Fruit fly (Drosophila melanogaster) whole organism, prepupa: ENCODE measurements around the gene CG12091.

Experiments
- CG10631 ChIP-seq: fragments of 200-800 bp; sonication (Bioruptor generic); optimal IDR thresholded peaks from 2 replicates; lab custom pipeline; 2016; ENCODE audit warnings: missing biosample characterization, missing genetic modification characterization
- CG10669 ChIP-seq: fragments of 200-800 bp; sonication (Bioruptor generic); optimal IDR thresholded peaks from 3 replicates; lab custom pipeline; 2018; ENCODE audit warnings: missing biosample characterization, mild to moderate bottlenecking, missing genetic modification characterization, moderate library complexity
- CG11294 ChIP-seq: fragments of 200-800 bp; sonication (Bioruptor generic); IDR thresholded peaks from 2 replicates; pipeline ENCODE4 v1.3.6; 2022; ENCODE audit warnings: missing biosample characterization, missing genetic modification characterization
- CG11762 ChIP-seq: fragments of 200-800 bp; sonication (Bioruptor generic); optimal IDR thresholded peaks from 3 replicates; lab custom pipeline; 2016; ENCODE audit warnings: missing biosample characterization, missing genetic modification characterization; ENCODE audit not compliant: insufficient read depth
- CG15336 ChIP-seq: fragments of 200-800 bp; sonication (Bioruptor generic); IDR thresholded peaks from 2 replicates; pipeline ENCODE4 v1.3.6; 2022; ENCODE audit warnings: missing biosample characterization, missing genetic modification characterization
- CG1621 ChIP-seq: fragments of 200-800 bp; sonication (Bioruptor generic); optimal IDR thresholded peaks from 3 replicates; lab custom pipeline; 2018; ENCODE audit warnings: missing biosample characterization, mild to moderate bottlenecking, missing genetic modification characterization
- CG16779 ChIP-seq: fragments of 200-800 bp; sonication (Bioruptor generic); optimal IDR thresholded peaks from 3 replicates; lab custom pipeline; 2017; ENCODE audit warnings: missing biosample characterization, mild to moderate bottlenecking, missing genetic modification characterization
- CG31627 ChIP-seq: fragments of 200-800 bp; sonication (Bioruptor generic); optimal IDR thresholded peaks from 3 replicates; lab custom pipeline; 2016; ENCODE audit warnings: missing biosample characterization, missing genetic modification characterization
- CG32006 ChIP-seq: fragments of 200-800 bp; sonication (Bioruptor generic); optimal IDR thresholded peaks from 3 replicates; lab custom pipeline; 2017; ENCODE audit warnings: missing biosample characterization, mild to moderate bottlenecking, missing genetic modification characterization
- CG34406 ChIP-seq: fragments of 200-800 bp; sonication (Bioruptor generic); optimal IDR thresholded peaks from 3 replicates; lab custom pipeline; 2016; ENCODE audit warnings: missing biosample characterization, missing genetic modification characterization
- CG3919 ChIP-seq: fragments of 200-800 bp; sonication (Bioruptor generic); optimal IDR thresholded peaks from 3 replicates; lab custom pipeline; 2016; ENCODE audit warnings: missing biosample characterization, missing genetic modification characterization
- CG4318 ChIP-seq: fragments of 200-800 bp; sonication (Bioruptor generic); optimal IDR thresholded peaks from 3 replicates; lab custom pipeline; 2017; ENCODE audit warnings: missing biosample characterization, mild to moderate bottlenecking, missing genetic modification characterization
- CG6163 ChIP-seq: fragments of 200-800 bp; sonication (Bioruptor generic); IDR thresholded peaks from 3 replicates; pipeline ENCODE4 v1.3.6; 2022; ENCODE audit warnings: missing biosample characterization, missing genetic modification characterization
- CG6276 ChIP-seq: fragments of 200-800 bp; sonication (Bioruptor generic); optimal IDR thresholded peaks from 2 replicates; lab custom pipeline; 2017; ENCODE audit warnings: missing biosample characterization, mild to moderate bottlenecking, missing genetic modification characterization
- CG6854 ChIP-seq: fragments of 200-800 bp; sonication (Bioruptor generic); optimal IDR thresholded peaks from 2 replicates; lab custom pipeline; 2017; ENCODE audit warnings: missing biosample characterization, mild to moderate bottlenecking, missing genetic modification characterization
- CG7368 ChIP-seq: fragments of 200-800 bp; sonication (Bioruptor generic); optimal IDR thresholded peaks from 3 replicates; lab custom pipeline; 2016; ENCODE audit warnings: missing biosample characterization, missing genetic modification characterization
- CG8119 ChIP-seq: fragments of 200-800 bp; sonication (Bioruptor generic); IDR thresholded peaks from 3 replicates; pipeline ENCODE4 v1.3.6; 2022; ENCODE audit warnings: missing biosample characterization, missing genetic modification characterization
- CG8319 ChIP-seq: fragments of 200-800 bp; sonication (Bioruptor generic); optimal IDR thresholded peaks from 3 replicates; lab custom pipeline; 2016; ENCODE audit warnings: missing biosample characterization, missing genetic modification characterization
- CG8632 ChIP-seq: fragments of 200-800 bp; sonication (Bioruptor generic); optimal IDR thresholded peaks from 3 replicates; lab custom pipeline; 2016; ENCODE audit warnings: missing biosample characterization, missing genetic modification characterization
- CG9139 ChIP-seq: fragments of 200-800 bp; sonication (Bioruptor generic); optimal IDR thresholded peaks from 3 replicates; lab custom pipeline; 2017; ENCODE audit warnings: missing biosample characterization, mild to moderate bottlenecking, missing genetic modification characterization
- Eip75B ChIP-seq: fragments of 200-800 bp; sonication (Bioruptor generic); optimal IDR thresholded peaks from 3 replicates; lab custom pipeline; 2016; ENCODE audit warnings: missing biosample characterization, missing genetic modification characterization
- Eip78C ChIP-seq: fragments of 200-800 bp; sonication (Bioruptor generic); peaks from one replicate; lab custom pipeline; 2016; ENCODE audit warnings: missing biosample characterization, missing genetic modification characterization
- Ets21C ChIP-seq: fragments of 200-800 bp; sonication (Bioruptor generic); optimal IDR thresholded peaks from 3 replicates; lab custom pipeline; 2016; ENCODE audit warnings: missing biosample characterization, missing genetic modification characterization
- Gug ChIP-seq: fragments of 200-800 bp; sonication (Bioruptor generic); IDR thresholded peaks from 2 replicates; pipeline ENCODE4 v1.3.6; 2022; ENCODE audit warnings: missing biosample characterization, missing genetic modification characterization
- Hr38 ChIP-seq: sonication (Bioruptor generic); optimal IDR thresholded peaks from 2 replicates; lab custom pipeline; 2016; ENCODE audit warnings: missing biosample characterization, missing genetic modification characterization
- Lpt ChIP-seq: fragments of 200-800 bp; sonication (Bioruptor generic); optimal IDR thresholded peaks from 3 replicates; lab custom pipeline; 2016; ENCODE audit warnings: missing biosample characterization, missing genetic modification characterization
- Met ChIP-seq: fragments of 200-800 bp; sonication (Bioruptor generic); optimal IDR thresholded peaks from 3 replicates; lab custom pipeline; 2016; ENCODE audit warnings: missing biosample characterization, missing genetic modification characterization
- Smox ChIP-seq: fragments of 200-800 bp; sonication (Bioruptor generic); optimal IDR thresholded peaks from 3 replicates; lab custom pipeline; 2016; ENCODE audit warnings: missing biosample characterization, missing genetic modification characterization
- Sox14 ChIP-seq: fragments of 200-800 bp; sonication (Bioruptor generic); optimal IDR thresholded peaks from 3 replicates; lab custom pipeline; 2016; ENCODE audit warnings: missing biosample characterization, missing genetic modification characterization
- cyc ChIP-seq: fragments of 200-800 bp; sonication (Bioruptor generic); optimal IDR thresholded peaks from 3 replicates; lab custom pipeline; 2016; ENCODE audit warnings: missing biosample characterization, missing genetic modification characterization
- dac ChIP-seq: fragments of 200-800 bp; sonication (Bioruptor generic); optimal IDR thresholded peaks from 2 replicates; lab custom pipeline; 2017; ENCODE audit warnings: missing biosample characterization, mild to moderate bottlenecking, missing genetic modification characterization
- dsx ChIP-seq: fragments of 200-800 bp; optimal IDR thresholded peaks from 3 replicates; lab custom pipeline; 2019; ENCODE audit warnings: missing biosample characterization, mild to moderate bottlenecking, missing genetic modification characterization, moderate library complexity; ENCODE audit not compliant: poor library complexity, severe bottlenecking
- eg ChIP-seq: fragments of 200-800 bp; sonication (Bioruptor generic); IDR thresholded peaks from 3 replicates; pipeline ENCODE4 v1.3.6; 2022; ENCODE audit warnings: missing biosample characterization, missing genetic modification characterization
- esn ChIP-seq: fragments of 200-800 bp; sonication (Bioruptor generic); optimal IDR thresholded peaks from 2 replicates; lab custom pipeline; 2016; ENCODE audit warnings: missing biosample characterization, mild to moderate bottlenecking, missing genetic modification characterization, moderate library complexity
- fd59A ChIP-seq: fragments of 200-800 bp; sonication (Bioruptor generic); optimal IDR thresholded peaks from 2 replicates; lab custom pipeline; 2017; ENCODE audit warnings: missing biosample characterization, mild to moderate bottlenecking, missing genetic modification characterization, missing genetic modification reagents
- fd85E ChIP-seq: fragments of 200-800 bp; sonication (Bioruptor generic); optimal IDR thresholded peaks from 3 replicates; lab custom pipeline; 2016; ENCODE audit warnings: missing biosample characterization, missing genetic modification characterization
- fkh ChIP-seq: fragments of 200-800 bp; sonication (Bioruptor generic); optimal IDR thresholded peaks from 3 replicates; lab custom pipeline; 2017; ENCODE audit warnings: missing biosample characterization, mild to moderate bottlenecking, missing genetic modification characterization, moderate library complexity
- lz ChIP-seq: fragments of 200-800 bp; sonication (Bioruptor generic); optimal IDR thresholded peaks from 3 replicates; lab custom pipeline; 2016; ENCODE audit warnings: missing biosample characterization, missing genetic modification characterization
- net ChIP-seq: fragments of 200-800 bp; sonication (Bioruptor generic); optimal IDR thresholded peaks from 3 replicates; lab custom pipeline; 2016; ENCODE audit warnings: missing biosample characterization, missing genetic modification characterization
- pdm3 ChIP-seq: fragments of 200-800 bp; sonication (Bioruptor generic); optimal IDR thresholded peaks from 3 replicates; lab custom pipeline; 2016; ENCODE audit warnings: missing biosample characterization, missing genetic modification characterization
- salr ChIP-seq, 2 experiments: fragments of 200-800 bp; sonication (Bioruptor generic); optimal IDR thresholded peaks; 3 replicates each; lab custom pipeline; 2016 to 2018; ENCODE audit warnings: missing biosample characterization in 2 of 2, missing genetic modification characterization in 2 of 2, mild to moderate bottlenecking in 1 of 2
- spab ChIP-seq: fragments of 200-800 bp; sonication (Bioruptor generic); optimal IDR thresholded peaks from 2 replicates; lab custom pipeline; 2017; ENCODE audit warnings: missing biosample characterization, mild to moderate bottlenecking, missing genetic modification characterization, missing genetic modification reagents
- ss ChIP-seq, 2 experiments: fragments of 200-800 bp; sonication (Bioruptor generic); optimal IDR thresholded peaks; 2 replicates in 1 of 2; 3 replicates in 1 of 2; lab custom pipeline; 2017 to 2018; ENCODE audit warnings: mild to moderate bottlenecking in 2 of 2, missing biosample characterization in 2 of 2, missing genetic modification characterization in 2 of 2, moderate library complexity in 1 of 2
- svp ChIP-seq: fragments of 200-800 bp; sonication (Bioruptor generic); peaks from one replicate; lab custom pipeline; 2016; ENCODE audit warnings: missing biosample characterization, missing genetic modification characterization
- vri ChIP-seq: fragments of 200-800 bp; sonication (Bioruptor generic); optimal IDR thresholded peaks from 3 replicates; lab custom pipeline; 2016; ENCODE audit warnings: missing biosample characterization, mild to moderate bottlenecking, missing genetic modification characterization

Gene CG12091

DNA sequence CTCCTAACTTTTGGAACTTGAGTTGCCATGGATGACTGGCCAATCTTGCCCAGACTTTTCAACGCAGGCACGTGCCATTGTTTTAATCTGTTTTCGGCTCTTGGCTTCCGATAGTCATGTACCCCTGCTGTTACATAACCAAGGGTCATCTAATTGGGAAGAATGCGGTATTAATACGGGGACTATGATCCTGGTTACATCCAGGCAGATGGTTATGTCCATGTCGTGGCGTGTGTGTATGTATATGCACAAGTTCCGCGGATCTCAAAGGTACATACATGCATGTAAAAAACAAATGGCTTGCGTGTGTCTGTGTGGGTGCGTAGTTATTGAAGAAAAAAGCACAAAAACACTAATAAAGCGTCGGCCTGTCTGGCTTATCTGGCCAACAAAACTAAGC is 40.8 kb downstream of the CG12091 start:
- no peak for TF ChIP-seq dac (GFP tag; lab: Kevin White, UChicago)
- TF ChIP-seq CG8319 (GFP tag; lab: Kevin White, UChicago), result no peak
- TF ChIP-seq Eip75B (GFP tag; lab: Kevin White, UChicago), result no peak
- TF ChIP-seq salr (GFP tag; optimal IDR thresholded peaks at IDR 0.05; lab: Kevin White, UChicago), result no peak
- no peak for TF ChIP-seq CG10669
- no peak for TF ChIP-seq Eip78C (GFP tag; lab: Kevin White, UChicago)
- no peak for TF ChIP-seq CG8119 (GFP tag; lab: Robert Waterston, UW)
- no peak for TF ChIP-seq cyc (GFP tag; lab: Kevin White, UChicago)
- no peak for TF ChIP-seq CG34406 (GFP tag; lab: Kevin White, UChicago)
- no peak for TF ChIP-seq spab (GFP tag; lab: Kevin White, UChicago)
- TF ChIP-seq Sox14, result no peak
- TF ChIP-seq net (GFP tag; lab: Kevin White, UChicago), result no peak
- TF ChIP-seq CG11294 (GFP tag; lab: Robert Waterston, UW), result no peak
- no peak for TF ChIP-seq CG16779
- no peak for TF ChIP-seq Met (GFP tag; lab: Kevin White, UChicago)
- TF ChIP-seq pdm3, result no peak

- TF ChIP-seq CG6854 (GFP tag; lab: Kevin White, UChicago) (no peak), Lpt (GFP tag; lab: Kevin White, UChicago) (peak; percentile 3), dsx (peak; percentile 58), CG6276 (no peak), CG6163 (GFP tag; lab: Robert Waterston, UW) (0 out of 3 replicates have a peak, but pooled peaks have one; percentile 28), vri (GFP tag; lab: Kevin White, UChicago) (peak; percentile 39), dac (GFP tag; lab: Kevin White, UChicago) (no peak)
Measured at dm6 chr3L:1489523-1489922, 47.1 kb downstream of the CG12091 start, which contains the start of gene stet. stet (minus strand) TSS chr3L:1489547.

DNA sequence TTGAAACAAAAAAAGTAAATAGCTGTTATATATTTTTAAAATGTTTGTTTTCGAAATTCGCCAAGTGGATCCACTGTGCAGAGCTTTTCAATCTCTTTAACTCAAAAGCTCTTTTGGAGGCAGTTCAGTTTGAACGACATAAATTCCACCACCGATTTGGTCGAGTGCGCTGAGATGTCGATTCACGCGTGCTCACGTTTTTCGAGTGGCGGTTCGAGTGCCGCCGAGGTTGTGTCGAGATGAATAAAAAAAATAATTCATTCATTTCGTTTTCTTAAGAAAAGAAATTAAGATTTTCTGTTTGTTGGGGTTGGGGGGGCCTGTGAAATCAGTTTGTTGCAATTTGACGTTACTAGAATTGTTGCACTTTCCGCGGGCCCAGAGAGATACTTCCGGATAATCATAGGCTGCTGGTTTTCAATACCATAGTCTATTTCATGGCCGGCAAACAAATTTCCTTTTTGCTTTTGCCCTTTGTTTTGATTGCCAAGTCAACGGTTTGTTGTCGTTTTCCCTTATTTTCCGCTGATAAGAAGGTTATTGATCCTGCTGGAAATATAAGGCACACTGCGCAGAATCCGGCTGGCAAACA is 47.9 kb downstream of the CG12091 start:
- peak; percentile 4 for TF ChIP-seq esn (GFP tag; lab: Kevin White, UChicago)
- TF ChIP-seq svp, result peak; percentile 78
- no peak for TF ChIP-seq CG6276
- no peak for TF ChIP-seq vri (GFP tag; lab: Kevin White, UChicago)
- peak; percentile 49; the same call in 1 of the 2 replicates for TF ChIP-seq CG15336 (GFP tag; lab: Robert Waterston, UW)
- peak; percentile 6 for TF ChIP-seq Met (GFP tag; lab: Kevin White, UChicago)
- TF ChIP-seq CG3919 (GFP tag; lab: Kevin White, UChicago), result peak; percentile 24
- no peak for TF ChIP-seq CG8632 (GFP tag; lab: Kevin White, UChicago)
- no peak for TF ChIP-seq CG1621
- TF ChIP-seq dsx, result peak; percentile 53
- no peak for TF ChIP-seq CG32006 (GFP tag; lab: Kevin White, UChicago)
- TF ChIP-seq Hr38 (GFP tag; lab: Kevin White, UChicago), result no peak
- TF ChIP-seq Sox14, result peak; percentile 5
- no peak for TF ChIP-seq cyc (GFP tag; lab: Kevin White, UChicago)
- TF ChIP-seq fd85E, result no peak
- no peak for TF ChIP-seq net (GFP tag; lab: Kevin White, UChicago)
- no peak for TF ChIP-seq CG9139 (GFP tag; lab: Kevin White, UChicago)
- no peak for TF ChIP-seq CG34406 (GFP tag; lab: Kevin White, UChicago)
- no peak for TF ChIP-seq Gug (GFP tag; lab: Robert Waterston, UW)
- 0 out of 3 replicates have a peak, but pooled peaks have one; percentile 46 for TF ChIP-seq eg (GFP tag; lab: Robert Waterston, UW)
- no peak for TF ChIP-seq Eip75B (GFP tag; lab: Kevin White, UChicago)
- no peak for TF ChIP-seq Smox (GFP tag; lab: Kevin White, UChicago)
- no peak for TF ChIP-seq salr (GFP tag; optimal IDR thresholded peaks at IDR 0.05; lab: Kevin White, UChicago)
- no peak for TF ChIP-seq CG10631
- no peak for TF ChIP-seq CG4318
- TF ChIP-seq pdm3, result no peak
- no peak for TF ChIP-seq dac (GFP tag; lab: Kevin White, UChicago)
- no peak for TF ChIP-seq CG11762 (GFP tag; lab: Kevin White, UChicago)
- TF ChIP-seq CG31627 (GFP tag; lab: Kevin White, UChicago), result no peak
- TF ChIP-seq CG8119 (GFP tag; lab: Robert Waterston, UW), result no peak
- no peak for TF ChIP-seq CG6854 (GFP tag; lab: Kevin White, UChicago)
- no peak for TF ChIP-seq Ets21C (GFP tag; lab: Kevin White, UChicago)
- peak; percentile 0 for TF ChIP-seq Lpt (GFP tag; lab: Kevin White, UChicago)
- TF ChIP-seq fkh, result no peak
- TF ChIP-seq ss (GFP tag; optimal IDR thresholded peaks at IDR 0.05; lab: Kevin White, UChicago), result no peak
- no peak for TF ChIP-seq CG16779
- TF ChIP-seq fd59A (GFP tag; lab: Kevin White, UChicago), result no peak
- TF ChIP-seq lz (GFP tag; lab: Kevin White, UChicago), result no peak
- no peak for TF ChIP-seq CG7368 (GFP tag; lab: Kevin White, UChicago)
